Fruit fly (Drosophila melanogaster): ENCODE data around the gene CG1840.

- no peak for TF ChIP-seq CG12605 (GFP tag; IDR thresholded peaks at IDR 0.05)
- TF ChIP-seq CG14655 (GFP tag; optimal IDR thresholded peaks at IDR 0.05): no peak
- no peak for TF ChIP-seq gl (tag; optimal IDR thresholded peaks at IDR 0.05)
- no peak for TF ChIP-seq CG13204 (GFP tag; optimal IDR thresholded peaks at IDR 0.05)
- TF ChIP-seq Snoo (tag; optimal IDR thresholded peaks at IDR 0.05): no peak
- no peak for TF ChIP-seq EcR (GFP tag; optimal IDR thresholded peaks at IDR 0.05)
- TF ChIP-seq Ets98B (GFP tag; IDR thresholded peaks at IDR 0.05): no peak
- TF ChIP-seq CG4496 (GFP tag; IDR thresholded peaks at IDR 0.05): no peak
- TF ChIP-seq Pif1A (GFP tag; optimal IDR thresholded peaks at IDR 0.05): no peak
- TF ChIP-seq CG32121 (GFP tag; IDR thresholded peaks at IDR 0.05): no peak
Measured at dm6 chrX:11875146-11875830, 12.9 kb upstream of the CG1840 start.
